Fruit fly (Drosophila melanogaster): ENCODE data around the gene TyrRS.

TyrRS gene

dm6 chr3L:16385880-16386584 lies 33.1 kb downstream of the TyrRS start, which contains the start of the genes Agpat3 and RAF2 (continued):
- TF ChIP-seq cyc (GFP tag; optimal IDR thresholded peaks at IDR 0.05), result peak; percentile 61
- peak; percentile 63 for TF ChIP-seq acj6 (GFP tag; optimal IDR thresholded peaks at IDR 0.05)
- peak; percentile 82 for TF ChIP-seq achi (GFP tag; optimal IDR thresholded peaks at IDR 0.05)
- peak; percentile 54 for TF ChIP-seq Sox15 (GFP tag; optimal IDR thresholded peaks at IDR 0.05)
- peak; percentile 46 for TF ChIP-seq esn (GFP tag; optimal IDR thresholded peaks at IDR 0.05)
- peak in 1 of 2 experiments; percentile 40 for TF ChIP-seq salr (GFP tag; optimal IDR thresholded peaks at IDR 0.05)
- no peak; the same call in 1 of the 2 replicates for TF ChIP-seq Gug (GFP tag; IDR thresholded peaks at IDR 0.05)
- TF ChIP-seq fd59A (GFP tag; optimal IDR thresholded peaks at IDR 0.05), result no peak
- peak; percentile 12 for TF ChIP-seq CG4318 (GFP tag; optimal IDR thresholded peaks at IDR 0.05)
- 0 out of 3 replicates have a peak, but pooled peaks have one; percentile 40 for TF ChIP-seq CG6163 (GFP tag; IDR thresholded peaks at IDR 0.05)
- no peak for TF ChIP-seq vri (GFP tag; optimal IDR thresholded peaks at IDR 0.05)
- TF ChIP-seq CG11902 (GFP tag; optimal IDR thresholded peaks at IDR 0.05), result peak; percentile 49
- TF ChIP-seq CG3919 (GFP tag; optimal IDR thresholded peaks at IDR 0.05), result peak; percentile 34

dm6 chr3L:16385252-16385879 lies 33.7 kb downstream of the TyrRS start:
- TF ChIP-seq ss (GFP tag; optimal IDR thresholded peaks at IDR 0.05), result peak; percentile 83
- peak; percentile 11 for TF ChIP-seq CG8632 (GFP tag; optimal IDR thresholded peaks at IDR 0.05)
- TF ChIP-seq Ets21C (GFP tag; optimal IDR thresholded peaks at IDR 0.05), result no peak
- peak; percentile 15 for TF ChIP-seq dsx (GFP tag; optimal IDR thresholded peaks at IDR 0.05; ENCODE audit: poor library complexity, severe bottlenecking)
- TF ChIP-seq svp (GFP tag), result peak; percentile 86
- peak; percentile 47 for TF ChIP-seq CG6808 (GFP tag; optimal IDR thresholded peaks at IDR 0.05)
- TF ChIP-seq CG8119 (GFP tag; IDR thresholded peaks at IDR 0.05), result peak; percentile 33; the same call in 1 of the 3 replicates
- TF ChIP-seq Sox14 (GFP tag; optimal IDR thresholded peaks at IDR 0.05), result peak; percentile 32
- peak; percentile 84 for TF ChIP-seq vri (GFP tag; optimal IDR thresholded peaks at IDR 0.05)
- peak; percentile 88 for TF ChIP-seq CG8319 (GFP tag; optimal IDR thresholded peaks at IDR 0.05)
- no peak for TF ChIP-seq Ets96B (tag; optimal IDR thresholded peaks at IDR 0.05)
- no peak for TF ChIP-seq Lpt (GFP tag; optimal IDR thresholded peaks at IDR 0.05)
- no peak for TF ChIP-seq CG11902 (GFP tag; optimal IDR thresholded peaks at IDR 0.05)
- peak; percentile 37 for TF ChIP-seq CG9139 (GFP tag; optimal IDR thresholded peaks at IDR 0.05)
- peak; percentile 60 for TF ChIP-seq Eip78C (GFP tag)
- TF ChIP-seq CG6276 (GFP tag; optimal IDR thresholded peaks at IDR 0.05), result peak; percentile 19
- TF ChIP-seq fkh (GFP tag; optimal IDR thresholded peaks at IDR 0.05), result peak; percentile 36
- peak; percentile 68 for TF ChIP-seq CG16779 (tag; optimal IDR thresholded peaks at IDR 0.05)

- TF ChIP-seq acj6 (GFP tag; optimal IDR thresholded peaks at IDR 0.05) (no peak), cyc (GFP tag; optimal IDR thresholded peaks at IDR 0.05) (no peak), achi (GFP tag; optimal IDR thresholded peaks at IDR 0.05) (no peak), fd85E (GFP tag; optimal IDR thresholded peaks at IDR 0.05) (no peak), CG6276 (GFP tag; optimal IDR thresholded peaks at IDR 0.05) (peak; percentile 52), Gug (GFP tag; IDR thresholded peaks at IDR 0.05) (no peak), Ets96B (tag; optimal IDR thresholded peaks at IDR 0.05) (no peak), svp (GFP tag) (no peak), Sox14 (GFP tag; optimal IDR thresholded peaks at IDR 0.05) (no peak), ss (GFP tag; optimal IDR thresholded peaks at IDR 0.05) (peak in 1 of 2 experiments; percentile 9), spab (GFP tag; optimal IDR thresholded peaks at IDR 0.05) (no peak), Hr4 (GFP tag; optimal IDR thresholded peaks at IDR 0.05) (no peak), dac (GFP tag; optimal IDR thresholded peaks at IDR 0.05) (no peak), CG11902 (GFP tag; optimal IDR thresholded peaks at IDR 0.05) (no peak), Eip78C (GFP tag) (peak; percentile 38), Lpt (GFP tag; optimal IDR thresholded peaks at IDR 0.05) (no peak), CG16779 (tag; optimal IDR thresholded peaks at IDR 0.05) (peak; percentile 15), CG15336 (GFP tag; IDR thresholded peaks at IDR 0.05) (no peak), CG1621 (tag; optimal IDR thresholded peaks at IDR 0.05) (no peak), CG31627 (GFP tag; optimal IDR thresholded peaks at IDR 0.05) (no peak), CG11294 (GFP tag; IDR thresholded peaks at IDR 0.05) (no peak), CG6808 (GFP tag; optimal IDR thresholded peaks at IDR 0.05) (no peak), Smox (GFP tag; optimal IDR thresholded peaks at IDR 0.05) (no peak), fd59A (GFP tag; optimal IDR thresholded peaks at IDR 0.05) (no peak), CG8119 (GFP tag; IDR thresholded peaks at IDR 0.05) (peak; percentile 51; the same call in 1 of the 3 replicates), Eip93F (GFP tag; optimal IDR thresholded peaks at IDR 0.05) (no peak), CG9139 (GFP tag; optimal IDR thresholded peaks at IDR 0.05) (no peak), Ets21C (GFP tag; optimal IDR thresholded peaks at IDR 0.05) (no peak), CG10631 (GFP tag; optimal IDR thresholded peaks at IDR 0.05) (no peak), vri (GFP tag; optimal IDR thresholded peaks at IDR 0.05) (peak; percentile 32), Hr38 (GFP tag; optimal IDR thresholded peaks at IDR 0.05) (no peak), CG6792 (GFP tag; optimal IDR thresholded peaks at IDR 0.05) (no peak)
Observed at dm6 chr3L:16384145-16384705, 34.9 kb downstream of the TyrRS start.
